Worm (Caenorhabditis elegans) whole organism, young adult: ENCODE results near the gene rpb-2.

Experiments used
- B0336.3 ChIP-seq: fragments of 200-800 bp; sonication (Bioruptor generic); IDR thresholded peaks from 2 replicates; pipeline ENCODE4 v1.3.6; 2022; ENCODE audit warnings: missing genetic modification characterization, missing compliant biosample characterization
- Y53G8AR.9 ChIP-seq: fragments of 200-800 bp; sonication (Bioruptor generic); conservative IDR thresholded peaks from 2 replicates; pipeline ENCODE4 v1.3.6; 2022; ENCODE audit warnings: missing genetic modification reagents, missing genetic modification characterization, missing compliant biosample characterization
- ama-1 ChIP-seq, 3 experiments: fragments of 150-350 bp in 1 of 3; sonication (generic microtip) in 2 of 3; optimal IDR thresholded peaks; 2 replicates each; lab custom pipeline; 2014 to 2018; ENCODE audit warnings: missing biosample characterization in 2 of 3, missing genetic modification characterization in 2 of 3, missing genetic modification reagents in 2 of 3
- ceh-27 ChIP-seq: fragments of 200-800 bp; sonication (Bioruptor generic); optimal IDR thresholded peaks from 2 replicates; lab custom pipeline; 2018; ENCODE audit warnings: mild to moderate bottlenecking, missing genetic modification characterization, moderate library complexity, missing compliant biosample characterization
- efl-1 ChIP-seq: fragments of 150-350 bp; optimal IDR thresholded peaks from 2 replicates; lab custom pipeline; 2014; ENCODE audit warnings: missing biosample characterization, missing genetic modification reagents, missing genetic modification characterization
- hsf-1 ChIP-seq: fragments of 200-800 bp; sonication (Bioruptor generic); IDR thresholded peaks from 2 replicates; pipeline ENCODE4 v1.3.6; 2022; ENCODE audit warnings: missing genetic modification reagents, missing genetic modification characterization, missing compliant biosample characterization
- let-526 ChIP-seq: fragments of 200-800 bp; sonication (Bioruptor generic); IDR thresholded peaks from 2 replicates; pipeline ENCODE4 v1.3.6; 2022; ENCODE audit warnings: missing genetic modification reagents, missing genetic modification characterization, missing compliant biosample characterization
- let-607 ChIP-seq, 2 experiments: fragments of 200-800 bp in 1 of 2; sonication (Bioruptor generic) in 1 of 2; sonication (generic microtip) in 1 of 2; optimal IDR thresholded peaks; 2 replicates each; lab custom pipeline; 2016 to 2018; ENCODE audit warnings: mild to moderate bottlenecking in 2 of 2, missing compliant biosample characterization in 2 of 2, missing genetic modification characterization in 2 of 2, moderate library complexity in 2 of 2, missing genotype in 1 of 2
- lsy-27 ChIP-seq: sonication (generic microtip); optimal IDR thresholded peaks from 2 replicates; lab custom pipeline; 2017; ENCODE audit warnings: missing genetic modification characterization, mild to moderate bottlenecking, missing compliant biosample characterization, antibody characterized with exemption, missing genotype, borderline replicate concordance; ENCODE audit not compliant: insufficient read depth
- sptf-2 ChIP-seq: fragments of 200-800 bp; sonication (Bioruptor generic); optimal IDR thresholded peaks from 2 replicates; lab custom pipeline; 2018; ENCODE audit warnings: mild to moderate bottlenecking, missing genetic modification characterization, missing compliant biosample characterization

ce11 chrIII:4910956-4911355, 28.4 kb upstream of the rpb-2 start, which contains the start of gene F26F4.2:
- TF ChIP-seq let-526 (GFP tag; lab: Robert Waterston, UW) (no peak), hsf-1 (GFP tag; lab: Robert Waterston, UW) (no peak), Y53G8AR.9 (GFP tag; lab: Robert Waterston, UW) (no peak), ceh-27 (GFP tag; lab: Kevin White, UChicago) (no peak), B0336.3 (GFP tag; lab: Robert Waterston, UW) (no peak), lsy-27 (tag; lab: Kevin White, UChicago) (no peak), ama-1 (optimal IDR thresholded peaks at IDR 0.05; lab: Kevin White, UChicago) (no peak), ama-1 (GFP tag; optimal IDR thresholded peaks at IDR 0.05; lab: Kevin White, UChicago) (no peak), let-607 (tag; optimal IDR thresholded peaks at IDR 0.05; lab: Kevin White, UChicago) (no peak), efl-1 (GFP tag; lab: Kevin White, UChicago) (no peak), sptf-2 (GFP tag; lab: Kevin White, UChicago) (no peak)
